Worm (Caenorhabditis elegans): ENCODE results near the gene avr-15.

DNA sequence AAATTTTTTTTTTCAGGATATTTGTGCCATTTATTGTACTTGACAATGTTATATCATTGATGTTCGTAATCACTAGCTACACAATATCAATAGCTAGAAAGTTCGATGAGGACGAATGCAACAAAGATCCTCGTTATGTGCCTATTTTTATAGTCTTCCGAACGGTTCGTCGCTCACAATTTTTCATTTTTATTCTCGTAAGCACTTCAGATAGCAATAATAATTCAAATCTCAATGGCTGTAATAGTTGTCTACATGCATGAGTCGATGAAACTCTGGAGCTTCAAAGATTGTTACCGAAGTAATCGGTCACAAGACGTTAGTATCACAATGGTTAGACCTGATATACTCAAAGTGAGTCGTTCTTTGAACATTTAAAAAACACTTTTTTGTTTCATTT lies 17.6 kb upstream of the avr-15 start:
- no peak for TF ChIP-seq nhr-237 (tag; optimal IDR thresholded peaks at IDR 0.05)
- TF ChIP-seq blmp-1 (tag; optimal IDR thresholded peaks at IDR 0.05) = no peak
- TF ChIP-seq M03D4.4 (tag; optimal IDR thresholded peaks at IDR 0.05) = no peak
- no peak for TF ChIP-seq nhr-2 (tag; optimal IDR thresholded peaks at IDR 0.05)
- no peak for TF ChIP-seq pha-4 (tag; optimal IDR thresholded peaks at IDR 0.05)
- TF ChIP-seq nhr-12 (tag; optimal IDR thresholded peaks at IDR 0.05) = no peak
- no peak for TF ChIP-seq sptf-1 (tag; optimal IDR thresholded peaks at IDR 0.05)
- no peak for TF ChIP-seq nhr-28 (tag; optimal IDR thresholded peaks at IDR 0.05)
- no peak for TF ChIP-seq mep-1 (tag; optimal IDR thresholded peaks at IDR 0.05)
- no peak for TF ChIP-seq unc-39 (tag; optimal IDR thresholded peaks at IDR 0.05)
- no peak for TF ChIP-seq snpc-4 (tag; optimal IDR thresholded peaks at IDR 0.05)

Measured in whole organism, mixed stage, embryonic.